Fruit fly (Drosophila melanogaster): Measurements from ENCODE around the gene CG33340.

- no peak for TF ChIP-seq CG8478 (optimal IDR thresholded peaks at IDR 0.05)
- TF ChIP-seq CTCF (optimal IDR thresholded peaks at IDR 0.05) = no peak
Observed at dm6 chr3R:24319632-24320341, 43.2 kb upstream of the CG33340 start.
